Fruit fly (Drosophila melanogaster) whole organism, embryonic: ENCODE results near the gene gogo.

ENCODE experiments used
- Aef1 ChIP-seq: fragments of 200-800 bp; sonication (Bioruptor generic); IDR thresholded peaks from 3 replicates; pipeline ENCODE4 v1.3.6; 2022; ENCODE audit warnings: missing biosample characterization, missing genetic modification characterization
- Blimp-1 ChIP-seq: fragments of 200-800 bp; sonication (Bioruptor generic); optimal IDR thresholded peaks from 3 replicates; lab custom pipeline; 2018; ENCODE audit warnings: missing biosample characterization, missing genetic modification characterization, mild to moderate bottlenecking, moderate library complexity, missing genetic modification reagents
- Bteb2 ChIP-seq: fragments of 200-800 bp; sonication (Bioruptor generic); optimal IDR thresholded peaks from 2 replicates; lab custom pipeline; 2016; ENCODE audit warnings: missing biosample characterization, missing genetic modification characterization
- CG10209 ChIP-seq: fragments of 200-800 bp; sonication (Bioruptor generic); optimal IDR thresholded peaks from 3 replicates; lab custom pipeline; 2017; ENCODE audit warnings: missing biosample characterization, mild to moderate bottlenecking, missing genetic modification characterization, missing genetic modification reagents
- CG10462 ChIP-seq: fragments of 200-800 bp; sonication (Bioruptor generic); optimal IDR thresholded peaks from 2 replicates; lab custom pipeline; 2016; ENCODE audit warnings: missing biosample characterization, missing genetic modification characterization
- CG10979 ChIP-seq: fragments of 200-800 bp; sonication (Bioruptor generic); optimal IDR thresholded peaks from 2 replicates; lab custom pipeline; 2018; ENCODE audit warnings: missing biosample characterization, mild to moderate bottlenecking, missing genetic modification characterization, moderate library complexity
- CG13287 ChIP-seq: fragments of 200-800 bp; sonication (Bioruptor generic); IDR thresholded peaks from 2 replicates; pipeline ENCODE4 v1.3.6; 2022; ENCODE audit warnings: missing biosample characterization, missing genetic modification characterization; ENCODE audit not compliant: partially characterized antibody
- CG13894 ChIP-seq: fragments of 200-800 bp; sonication (Bioruptor generic); optimal IDR thresholded peaks from 3 replicates; lab custom pipeline; 2018; ENCODE audit warnings: missing biosample characterization, mild to moderate bottlenecking, missing genetic modification characterization, moderate library complexity
- CG15011 ChIP-seq: fragments of 200-800 bp; sonication (Bioruptor generic); optimal IDR thresholded peaks from 3 replicates; lab custom pipeline; 2018; ENCODE audit warnings: missing biosample characterization, mild to moderate bottlenecking, missing genetic modification characterization
- CG16779 ChIP-seq: fragments of 200-800 bp; sonication (Bioruptor generic); IDR thresholded peaks from 2 replicates; pipeline ENCODE4 v1.3.6; 2022; ENCODE audit warnings: missing biosample characterization, missing genetic modification characterization
- CG18599 ChIP-seq: fragments of 200-800 bp; sonication (Bioruptor generic); optimal IDR thresholded peaks from 3 replicates; lab custom pipeline; 2017; ENCODE audit warnings: missing biosample characterization, missing genetic modification characterization, mild to moderate bottlenecking, moderate library complexity, missing genetic modification reagents
- CG2116 ChIP-seq: fragments of 200-800 bp; sonication (Bioruptor generic); optimal IDR thresholded peaks from 3 replicates; lab custom pipeline; 2018; ENCODE audit warnings: missing biosample characterization, mild to moderate bottlenecking, missing genetic modification characterization
- CG30020 ChIP-seq: fragments of 200-800 bp; optimal IDR thresholded peaks from 2 replicates; lab custom pipeline; 2019; ENCODE audit warnings: missing biosample characterization, mild to moderate bottlenecking, missing genetic modification characterization, moderate library complexity
- CG30403 ChIP-seq: fragments of 200-800 bp; sonication (Bioruptor generic); optimal IDR thresholded peaks from 3 replicates; lab custom pipeline; 2016; ENCODE audit warnings: missing biosample characterization, missing genetic modification characterization
- CG31224 ChIP-seq: fragments of 200-800 bp; sonication (Bioruptor generic); IDR thresholded peaks from 2 replicates; pipeline ENCODE4 v1.3.6; 2022; ENCODE audit warnings: missing biosample characterization, missing genetic modification characterization
- CG3838 ChIP-seq: fragments of 200-800 bp; sonication (Bioruptor generic); optimal IDR thresholded peaks from 3 replicates; lab custom pipeline; 2016; ENCODE audit warnings: missing biosample characterization, missing genetic modification characterization
- CG7963 ChIP-seq: fragments of 200-800 bp; sonication (Bioruptor generic); IDR thresholded peaks from 3 replicates; pipeline ENCODE4 v1.3.6; 2022; ENCODE audit warnings: missing biosample characterization, missing genetic modification characterization; ENCODE audit not compliant: partially characterized antibody
- CG8290 ChIP-seq, 3 experiments: fragments of 200-800 bp; sonication (Bioruptor generic); optimal IDR thresholded peaks; 2 replicates each; lab custom pipeline; 2016 to 2019; ENCODE audit warnings: missing biosample characterization in 3 of 3, missing genetic modification characterization in 3 of 3, mild to moderate bottlenecking in 2 of 3, moderate library complexity in 1 of 3
- CTCF ChIP-seq: fragments of 200-800 bp; sonication (Bioruptor generic); optimal IDR thresholded peaks from 2 replicates; lab custom pipeline; 2017; ENCODE audit warnings: missing biosample characterization, mild to moderate bottlenecking, missing genetic modification characterization, moderate library complexity
- Dll ChIP-seq: fragments of 200-800 bp; sonication (Bioruptor generic); IDR thresholded peaks from 4 replicates; pipeline ENCODE4 v1.3.6; 2022; ENCODE audit warnings: missing biosample characterization, missing genetic modification characterization; ENCODE audit not compliant: partially characterized antibody
- Doc3 ChIP-seq: fragments of 200-800 bp; sonication (Bioruptor generic); IDR thresholded peaks from 3 replicates; pipeline ENCODE4 v1.3.6; 2022; ENCODE audit warnings: missing biosample characterization, missing genetic modification characterization; ENCODE audit not compliant: partially characterized antibody
- Hr78 ChIP-seq, 2 experiments: fragments of 200-800 bp in 1 of 2; fragments of >200 bp in 1 of 2; sonication (Bioruptor generic) in 1 of 2; optimal IDR thresholded peaks; 2 replicates each; lab custom pipeline; 2017 to 2019; ENCODE audit warnings: missing biosample characterization in 2 of 2, missing genetic modification characterization in 2 of 2, mild to moderate bottlenecking in 1 of 2, moderate library complexity in 1 of 2
- Kr ChIP-seq: fragments of 200-800 bp; sonication (Bioruptor generic); optimal IDR thresholded peaks from 2 replicates; lab custom pipeline; 2017; ENCODE audit warnings: missing biosample characterization, mild to moderate bottlenecking, missing genetic modification characterization
- NFAT ChIP-seq: fragments of 200-800 bp; sonication (Bioruptor generic); IDR thresholded peaks from 2 replicates; pipeline ENCODE4 v1.3.6; 2022; ENCODE audit warnings: missing biosample characterization, missing genetic modification characterization
- Opbp ChIP-seq: fragments of 200-800 bp; sonication (Bioruptor generic); IDR thresholded peaks from 3 replicates; pipeline ENCODE4 v1.3.6; 2022; ENCODE audit warnings: missing biosample characterization, missing genetic modification characterization; ENCODE audit not compliant: partially characterized antibody
- amos ChIP-seq: fragments of 200-800 bp; sonication (Bioruptor generic); IDR thresholded peaks from 2 replicates; pipeline ENCODE4 v1.3.6; 2022; ENCODE audit warnings: missing biosample characterization, missing genetic modification characterization; ENCODE audit not compliant: partially characterized antibody
- ato ChIP-seq: fragments of 200-800 bp; sonication (Bioruptor generic); IDR thresholded peaks from 2 replicates; pipeline ENCODE4 v1.3.6; 2022; ENCODE audit warnings: missing biosample characterization, missing genetic modification characterization; ENCODE audit not compliant: partially characterized antibody
- br ChIP-seq: fragments of >200 bp; optimal IDR thresholded peaks from 2 replicates; lab custom pipeline; 2017
- cas ChIP-seq: fragments of 200-800 bp; sonication (Bioruptor generic); IDR thresholded peaks from 2 replicates; pipeline ENCODE4 v1.3.6; 2022; ENCODE audit warnings: missing biosample characterization, missing genetic modification characterization
- chinmo ChIP-seq: fragments of 200-800 bp; sonication (Bioruptor generic); IDR thresholded peaks from 4 replicates; pipeline ENCODE4 v1.3.6; 2022; ENCODE audit warnings: missing biosample characterization, missing genetic modification characterization; ENCODE audit not compliant: partially characterized antibody
- esg ChIP-seq: fragments of 200-800 bp; sonication (Bioruptor generic); conservative IDR thresholded peaks from 2 replicates; pipeline ENCODE4 v1.3.6; 2022; ENCODE audit warnings: missing biosample characterization, missing genetic modification characterization
- ewg ChIP-seq: fragments of 200-800 bp; sonication (Bioruptor generic); optimal IDR thresholded peaks from 3 replicates; lab custom pipeline; 2017; ENCODE audit warnings: mild to moderate bottlenecking, missing biosample characterization, missing genetic modification reagents, missing genetic modification characterization
- fd96Cb ChIP-seq: fragments of 200-800 bp; sonication (Bioruptor generic); optimal IDR thresholded peaks from 2 replicates; lab custom pipeline; 2018; ENCODE audit warnings: missing biosample characterization, mild to moderate bottlenecking, missing genetic modification characterization, moderate library complexity
- ftz-f1 ChIP-seq: fragments of 200-800 bp; sonication (Bioruptor generic); optimal IDR thresholded peaks from 2 replicates; lab custom pipeline; 2016; ENCODE audit warnings: missing biosample characterization, missing genetic modification characterization
- fu2 ChIP-seq: fragments of 200-800 bp; sonication (Bioruptor generic); optimal IDR thresholded peaks from 2 replicates; lab custom pipeline; 2016; ENCODE audit warnings: missing biosample characterization, missing genetic modification characterization
- gfzf ChIP-seq: fragments of 200-800 bp; sonication (Bioruptor generic); optimal IDR thresholded peaks from 2 replicates; lab custom pipeline; 2016; ENCODE audit warnings: missing biosample characterization, mild to moderate bottlenecking, missing genetic modification characterization, moderate library complexity
- grau ChIP-seq: fragments of 200-800 bp; optimal IDR thresholded peaks from 3 replicates; lab custom pipeline; 2019; ENCODE audit warnings: missing biosample characterization, mild to moderate bottlenecking, missing genetic modification characterization, moderate library complexity
- inv ChIP-seq: fragments of 200-800 bp; sonication (Bioruptor generic); IDR thresholded peaks from 2 replicates; pipeline ENCODE4 v1.3.6; 2022; ENCODE audit warnings: missing biosample characterization, missing genetic modification characterization; ENCODE audit not compliant: partially characterized antibody
- luna ChIP-seq: fragments of 200-800 bp; sonication (Bioruptor generic); optimal IDR thresholded peaks from 2 replicates; lab custom pipeline; 2016; ENCODE audit warnings: missing biosample characterization, missing genetic modification characterization
- nmo ChIP-seq: fragments of 200-800 bp; sonication (Bioruptor generic); optimal IDR thresholded peaks from 2 replicates; lab custom pipeline; 2018; ENCODE audit warnings: missing biosample characterization, mild to moderate bottlenecking, missing genetic modification characterization, moderate library complexity
- sc ChIP-seq, 3 experiments: fragments of >200 bp in 2 of 3; fragments of 200-800 bp in 1 of 3; sonication (Bioruptor generic) in 1 of 3; optimal IDR thresholded peaks; 2 replicates in 2 of 3; 3 replicates in 1 of 3; lab custom pipeline; 2017; ENCODE audit warnings: mild to moderate bottlenecking in 1 of 3, missing biosample characterization in 1 of 3, missing genetic modification characterization in 1 of 3, missing genetic modification reagents in 1 of 3
- sens ChIP-seq: fragments of 200-800 bp; sonication (Bioruptor generic); peaks from one replicate; lab custom pipeline; 2016; ENCODE audit warnings: missing biosample characterization, missing genetic modification characterization
- tll ChIP-seq, 2 experiments: fragments of 200-800 bp in 1 of 2; fragments of >200 bp in 1 of 2; sonication (Bioruptor generic) in 1 of 2; optimal IDR thresholded peaks; 2 replicates each; lab custom pipeline; 2017 to 2019; ENCODE audit warnings: missing biosample characterization in 2 of 2, missing genetic modification characterization in 2 of 2, mild to moderate bottlenecking in 1 of 2, moderate library complexity in 1 of 2
- tna ChIP-seq: fragments of 200-800 bp; sonication (Bioruptor generic); IDR thresholded peaks from 2 replicates; pipeline ENCODE4 v1.3.6; 2022; ENCODE audit warnings: missing biosample characterization, missing genetic modification characterization; ENCODE audit not compliant: partially characterized antibody
- unc-4 ChIP-seq: fragments of 200-800 bp; sonication (Bioruptor generic); IDR thresholded peaks from 2 replicates; pipeline ENCODE4 v1.3.6; 2022; ENCODE audit warnings: missing biosample characterization, missing genetic modification characterization; ENCODE audit not compliant: partially characterized antibody
- vvl ChIP-seq: fragments of 200-800 bp; sonication (Bioruptor generic); IDR thresholded peaks from 2 replicates; pipeline ENCODE4 v1.3.6; 2022; ENCODE audit warnings: missing biosample characterization, missing genetic modification characterization
- wek ChIP-seq: fragments of 200-800 bp; sonication (Bioruptor generic); optimal IDR thresholded peaks from 3 replicates; lab custom pipeline; 2018; ENCODE audit warnings: missing biosample characterization, mild to moderate bottlenecking, missing genetic modification characterization, moderate library complexity
- zfh2 ChIP-seq: fragments of 200-800 bp; sonication (Bioruptor generic); optimal IDR thresholded peaks from 2 replicates; lab custom pipeline; 2016; ENCODE audit warnings: missing biosample characterization, missing genetic modification characterization

gogo gene

dm6 chr3L:20296797-20297196 is 1.9 kb upstream of the gogo start, which contains the start of gene FRG1 (continued):
- no peak for TF ChIP-seq vvl (GFP tag; lab: Robert Waterston, UW)
- no peak for TF ChIP-seq sc (optimal IDR thresholded peaks at IDR 0.05; lab: Kevin White, UChicago)
- TF ChIP-seq sc (GFP tag; optimal IDR thresholded peaks at IDR 0.05; lab: Kevin White, UChicago) = no peak
- no peak for TF ChIP-seq CG31224 (GFP tag; lab: Robert Waterston, UW)
- TF ChIP-seq CG10209 (GFP tag; lab: Kevin White, UChicago) = no peak
- peak in 1 of 2 experiments; percentile 20 for TF ChIP-seq tll (GFP tag; optimal IDR thresholded peaks at IDR 0.05; lab: Kevin White, UChicago)
- TF ChIP-seq grau (tag; lab: Kevin White, UChicago) = peak; percentile 7
- TF ChIP-seq Aef1 (GFP tag; lab: Robert Waterston, UW) = no peak
- TF ChIP-seq CG2116 (GFP tag; lab: Kevin White, UChicago) = peak; percentile 60
- peak; percentile 84 for TF ChIP-seq amos (GFP tag; lab: Robert Waterston, UW)
- TF ChIP-seq sens (GFP tag; lab: Kevin White, UChicago) = peak; percentile 48
- 0 out of 4 replicates have a peak, but pooled peaks have one; percentile 69 for TF ChIP-seq chinmo (GFP tag; lab: Robert Waterston, UW)
- no peak for TF ChIP-seq CG8290 (GFP tag; optimal IDR thresholded peaks at IDR 0.05; lab: Kevin White, UChicago)
- TF ChIP-seq CG8290 (tag; optimal IDR thresholded peaks at IDR 0.05; lab: Kevin White, UChicago) = peak in 1 of 2 experiments; percentile 41
- no peak for TF ChIP-seq wek (GFP tag; lab: Kevin White, UChicago)
- peak; percentile 74; the same call in 1 of the 2 replicates for TF ChIP-seq unc-4 (GFP tag; lab: Robert Waterston, UW)
- TF ChIP-seq nmo = peak; percentile 9
- TF ChIP-seq cas = no peak
- TF ChIP-seq fu2 = no peak
- TF ChIP-seq Kr = no peak
- TF ChIP-seq tna (GFP tag; lab: Robert Waterston, UW) = peak; percentile 60
- TF ChIP-seq Blimp-1 (GFP tag; lab: Kevin White, UChicago) = no peak
- TF ChIP-seq ewg (GFP tag; lab: Kevin White, UChicago) = no peak
- no peak for TF ChIP-seq CG13894 (tag; lab: Kevin White, UChicago)
- TF ChIP-seq CG16779 = no peak
- no peak for TF ChIP-seq CG18599 (GFP tag; lab: Kevin White, UChicago)
- TF ChIP-seq CG30403 (GFP tag; lab: Kevin White, UChicago) = no peak
- no peak for TF ChIP-seq br
- no peak for TF ChIP-seq ftz-f1 (GFP tag; lab: Kevin White, UChicago)
- TF ChIP-seq esg (GFP tag; lab: Robert Waterston, UW) = no peak
- TF ChIP-seq NFAT = no peak
- TF ChIP-seq Dll = peak; percentile 76
- TF ChIP-seq luna (GFP tag; lab: Kevin White, UChicago) = no peak
- TF ChIP-seq ato (GFP tag; lab: Robert Waterston, UW) = peak; percentile 67
- TF ChIP-seq CG7963 (GFP tag; lab: Robert Waterston, UW) = peak; percentile 43; the same call in 2 of the 3 replicates
- TF ChIP-seq Bteb2 (GFP tag; lab: Kevin White, UChicago) = no peak
- TF ChIP-seq inv (GFP tag; lab: Robert Waterston, UW) = peak; percentile 71
- TF ChIP-seq Doc3 (GFP tag; lab: Robert Waterston, UW) = peak; percentile 59; the same call in 2 of the 3 replicates
- no peak for TF ChIP-seq zfh2 (GFP tag; lab: Kevin White, UChicago)
- no peak for TF ChIP-seq Hr78 (GFP tag; optimal IDR thresholded peaks at IDR 0.05; lab: Kevin White, UChicago)
- TF ChIP-seq CG13287 (GFP tag; lab: Robert Waterston, UW) = peak; percentile 87
- TF ChIP-seq CG15011 (GFP tag; lab: Kevin White, UChicago) = no peak
- TF ChIP-seq Opbp (GFP tag; lab: Robert Waterston, UW) = peak; percentile 77; the same call in 2 of the 3 replicates
- no peak for TF ChIP-seq CG10979 (tag; lab: Kevin White, UChicago)
- peak; percentile 48 for TF ChIP-seq CG30020 (tag; lab: Kevin White, UChicago)
- peak; percentile 38 for TF ChIP-seq CTCF
- peak; percentile 95 for TF ChIP-seq CG3838 (GFP tag; lab: Kevin White, UChicago)
- TF ChIP-seq gfzf = peak; percentile 49
- no peak for TF ChIP-seq fd96Cb (tag; lab: Kevin White, UChicago)
- no peak for TF ChIP-seq CG10462 (GFP tag; lab: Kevin White, UChicago)
